Worm (Caenorhabditis elegans) whole organism, late embryonic: ENCODE data around the gene K09G1.2.

Experiments used
- F13H6.1 ChIP-seq: sonication (generic microtip); optimal IDR thresholded peaks from 2 replicates; lab custom pipeline; 2016; ENCODE audit warnings: missing genetic modification characterization, missing compliant biosample characterization
- K02D7.2 ChIP-seq: sonication (generic microtip); optimal IDR thresholded peaks from 2 replicates; lab custom pipeline; 2017; ENCODE audit warnings: mild to moderate bottlenecking, missing genetic modification characterization, missing compliant biosample characterization
- K09A11.1 ChIP-seq: sonication (generic microtip); optimal IDR thresholded peaks from 2 replicates; lab custom pipeline; 2017; ENCODE audit warnings: antibody characterized with exemption, mild to moderate bottlenecking, missing genetic modification characterization, missing compliant biosample characterization; ENCODE audit not compliant: insufficient read depth
- ama-1 ChIP-seq: fragments of 150-350 bp; optimal IDR thresholded peaks from 2 replicates; lab custom pipeline; 2014
- ceh-14 ChIP-seq: sonication (generic microtip); optimal IDR thresholded peaks from 2 replicates; lab custom pipeline; 2016; ENCODE audit warnings: missing genotype, missing genetic modification characterization, missing compliant biosample characterization
- ceh-18 ChIP-seq: sonication (generic microtip); optimal IDR thresholded peaks from 2 replicates; lab custom pipeline; 2016; ENCODE audit warnings: missing genetic modification characterization, missing compliant biosample characterization
- ceh-2 ChIP-seq: sonication (generic microtip); optimal IDR thresholded peaks from 2 replicates; lab custom pipeline; 2016; ENCODE audit warnings: missing genotype, missing genetic modification characterization, missing compliant biosample characterization
- ceh-22 ChIP-seq: sonication (generic microtip); optimal IDR thresholded peaks from 2 replicates; lab custom pipeline; 2017; ENCODE audit warnings: missing biosample characterization, missing genetic modification characterization
- ceh-24 ChIP-seq: sonication (generic microtip); optimal IDR thresholded peaks from 2 replicates; lab custom pipeline; 2016; ENCODE audit warnings: mild to moderate bottlenecking, missing genetic modification characterization, missing compliant biosample characterization
- ceh-31 ChIP-seq: sonication (generic microtip); optimal IDR thresholded peaks from 2 replicates; lab custom pipeline; 2016; ENCODE audit warnings: missing genetic modification characterization, missing compliant biosample characterization
- ceh-34 ChIP-seq: sonication (generic microtip); optimal IDR thresholded peaks from 2 replicates; lab custom pipeline; 2016; ENCODE audit warnings: mild to moderate bottlenecking, missing genetic modification characterization, missing compliant biosample characterization
- ceh-48 ChIP-seq: sonication (generic microtip); optimal IDR thresholded peaks from 2 replicates; lab custom pipeline; 2016; ENCODE audit warnings: missing genetic modification characterization, inconsistent platforms, missing compliant biosample characterization
- che-1 ChIP-seq: sonication (generic microtip); optimal IDR thresholded peaks from 2 replicates; lab custom pipeline; 2016; ENCODE audit warnings: mild to moderate bottlenecking, missing genetic modification characterization, missing compliant biosample characterization
- dmd-4 ChIP-seq: sonication (generic microtip); optimal IDR thresholded peaks from 2 replicates; lab custom pipeline; 2016; ENCODE audit warnings: borderline replicate concordance, missing genetic modification characterization, missing compliant biosample characterization
- dve-1 ChIP-seq: sonication (generic microtip); optimal IDR thresholded peaks from 2 replicates; lab custom pipeline; 2017; ENCODE audit warnings: antibody characterized with exemption, mild to moderate bottlenecking, missing genetic modification characterization, missing compliant biosample characterization
- elt-2 ChIP-seq: sonication (generic microtip); optimal IDR thresholded peaks from 2 replicates; lab custom pipeline; 2016; ENCODE audit warnings: missing genetic modification reagents, missing genetic modification characterization, missing compliant biosample characterization
- ets-4 ChIP-seq: sonication (generic microtip); optimal IDR thresholded peaks from 2 replicates; lab custom pipeline; 2016; ENCODE audit warnings: missing genetic modification characterization, missing compliant biosample characterization
- eyg-1 ChIP-seq: sonication (generic microtip); optimal IDR thresholded peaks from 2 replicates; lab custom pipeline; 2016; ENCODE audit warnings: missing genotype, missing genetic modification characterization, missing compliant biosample characterization
- fkh-6 ChIP-seq: sonication (generic microtip); optimal IDR thresholded peaks from 2 replicates; lab custom pipeline; 2016; ENCODE audit warnings: missing genetic modification characterization, missing compliant biosample characterization
- gmeb-2 ChIP-seq: sonication (generic microtip); optimal IDR thresholded peaks from 2 replicates; lab custom pipeline; 2016; ENCODE audit warnings: missing genetic modification characterization, inconsistent platforms, missing compliant biosample characterization
- hlh-13 ChIP-seq: fragments of 200-800 bp; sonication (Bioruptor generic); optimal IDR thresholded peaks from 2 replicates; lab custom pipeline; 2018; ENCODE audit warnings: mild to moderate bottlenecking, missing genetic modification characterization, missing compliant biosample characterization
- hlh-15 ChIP-seq: sonication (generic microtip); optimal IDR thresholded peaks from 2 replicates; lab custom pipeline; 2016; ENCODE audit warnings: missing genetic modification characterization, missing compliant biosample characterization
- hlh-8 ChIP-seq: sonication (generic microtip); optimal IDR thresholded peaks from 2 replicates; lab custom pipeline; 2016; ENCODE audit warnings: missing genotype, missing genetic modification characterization, missing compliant biosample characterization
- nfya-1 ChIP-seq: sonication (generic microtip); optimal IDR thresholded peaks from 2 replicates; lab custom pipeline; 2017; ENCODE audit warnings: missing genetic modification characterization, mild to moderate bottlenecking, missing compliant biosample characterization, antibody characterized with exemption, moderate library complexity
- nhr-11 ChIP-seq: fragments of 150-350 bp; optimal IDR thresholded peaks from 2 replicates; lab custom pipeline; 2014; ENCODE audit warnings: missing biosample characterization, missing genetic modification characterization
- pag-3 ChIP-seq: sonication (generic microtip); optimal IDR thresholded peaks from 2 replicates; lab custom pipeline; 2016; ENCODE audit warnings: missing compliant biosample characterization, missing genetic modification characterization, borderline replicate concordance
- pat-9 ChIP-seq: fragments of 200-800 bp; sonication (Bioruptor generic); optimal IDR thresholded peaks from 2 replicates; lab custom pipeline; 2018; ENCODE audit warnings: mild to moderate bottlenecking, missing genetic modification characterization, moderate library complexity, missing compliant biosample characterization
- pax-1 ChIP-seq: fragments of 150-350 bp; optimal IDR thresholded peaks from 2 replicates; lab custom pipeline; 2014; ENCODE audit warnings: missing biosample characterization, missing genetic modification characterization
- pha-2 ChIP-seq: sonication (generic microtip); optimal IDR thresholded peaks from 2 replicates; lab custom pipeline; 2017; ENCODE audit warnings: mild to moderate bottlenecking, missing genetic modification characterization, missing compliant biosample characterization
- pha-4 ChIP-seq: fragments of 150-350 bp; optimal IDR thresholded peaks from 2 replicates; lab custom pipeline; 2018; ENCODE audit warnings: missing biosample characterization, missing genetic modification reagents, missing genetic modification characterization
- ref-2 ChIP-seq: sonication (generic microtip); optimal IDR thresholded peaks from 2 replicates; lab custom pipeline; 2016; ENCODE audit warnings: missing genetic modification characterization, missing compliant biosample characterization
- rnt-1 ChIP-seq: sonication (generic microtip); optimal IDR thresholded peaks from 2 replicates; lab custom pipeline; 2016; ENCODE audit warnings: missing genetic modification characterization, missing compliant biosample characterization
- sox-4 ChIP-seq: sonication (generic microtip); optimal IDR thresholded peaks from 2 replicates; lab custom pipeline; 2017; ENCODE audit warnings: mild to moderate bottlenecking, missing genetic modification characterization, inconsistent platforms, missing compliant biosample characterization
- tbx-2 ChIP-seq: sonication (generic microtip); optimal IDR thresholded peaks from 2 replicates; lab custom pipeline; 2016; ENCODE audit warnings: missing genetic modification characterization, missing compliant biosample characterization
- unc-3 ChIP-seq, 2 experiments: fragments of 200-800 bp in 1 of 2; sonication (Bioruptor generic) in 1 of 2; sonication (generic microtip) in 1 of 2; conservative IDR thresholded peaks in 1 of 2; optimal IDR thresholded peaks in 1 of 2; 2 replicates each; pipeline versions ENCODE4 v1.3.6 to Lab custom; 2016 to 2022; ENCODE audit warnings: missing compliant biosample characterization in 2 of 2, missing genetic modification characterization in 2 of 2, missing genetic modification reagents in 1 of 2
- unc-42 ChIP-seq: sonication (generic microtip); optimal IDR thresholded peaks from 2 replicates; lab custom pipeline; 2016; ENCODE audit warnings: missing genotype, missing genetic modification characterization, missing compliant biosample characterization
- unc-55 ChIP-seq: sonication (generic microtip); optimal IDR thresholded peaks from 2 replicates; lab custom pipeline; 2017; ENCODE audit warnings: missing biosample characterization, missing genetic modification reagents, missing genetic modification characterization
- unc-86 ChIP-seq: sonication (generic microtip); optimal IDR thresholded peaks from 2 replicates; lab custom pipeline; 2016; ENCODE audit warnings: missing genetic modification characterization, missing compliant biosample characterization

The K09G1.2 gene

DNA sequence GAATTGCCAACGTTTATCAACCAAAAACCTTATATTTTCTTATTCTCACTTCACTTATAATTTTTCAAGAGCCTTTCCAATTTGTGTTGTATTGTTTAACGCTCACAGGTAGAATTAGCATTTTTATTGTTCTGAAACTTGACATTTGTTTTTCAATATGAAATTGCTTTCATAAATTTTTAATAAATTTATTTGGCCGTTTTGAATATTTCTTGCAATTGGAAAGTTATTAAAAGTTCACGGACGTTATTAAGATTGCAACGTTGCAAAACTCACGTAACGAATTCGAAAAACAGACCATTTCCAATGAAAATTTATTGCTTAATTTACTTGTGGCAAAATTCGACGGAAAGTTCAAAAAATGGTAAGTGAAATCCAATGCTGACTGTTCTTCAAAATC lies at the start of gene K09G1.2:
TSS of gene K09G1.2 (plus strand) at position 301 of the 400 bp plus-strand sequence.
- TF ChIP-seq ama-1 (lab: Kevin White, UChicago) (no peak), dmd-4 (tag; lab: Kevin White, UChicago) (no peak), pax-1 (tag; lab: Kevin White, UChicago) (no peak), che-1 (tag; lab: Kevin White, UChicago) (no peak), pag-3 (tag; lab: Kevin White, UChicago) (no peak), ceh-48 (no peak), ceh-18 (tag; lab: Kevin White, UChicago) (no peak)

DNA sequence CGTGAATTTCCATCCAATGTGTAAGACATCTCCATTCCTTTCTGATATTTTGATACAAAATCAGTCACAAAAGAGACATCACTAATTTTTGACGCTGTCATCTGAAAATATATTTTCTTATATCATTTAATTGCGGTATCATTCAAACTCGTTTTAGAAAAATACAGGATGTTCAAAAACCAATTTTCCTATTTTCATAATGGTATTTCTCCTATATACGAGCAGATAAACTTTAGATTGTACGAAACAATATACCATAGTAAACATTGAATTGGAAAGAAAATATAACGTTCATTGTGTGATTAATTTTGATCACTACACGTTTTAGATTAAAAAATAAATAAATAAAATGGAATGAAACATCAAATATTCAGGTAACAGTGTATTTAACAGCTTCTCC lies 48.9 kb upstream of the K09G1.2 start, which contains the start of gene C50F4.16:
TSS of gene C50F4.16 (minus strand) at position 101 of the 400 bp plus-strand sequence.
- TF ChIP-seq nhr-11 (tag; lab: Kevin White, UChicago), result no peak
- TF ChIP-seq pag-3 (tag; lab: Kevin White, UChicago), result no peak
- no peak for TF ChIP-seq fkh-6 (tag; lab: Kevin White, UChicago)
- TF ChIP-seq hlh-13 (GFP tag; lab: Kevin White, UChicago), result no peak
- TF ChIP-seq unc-55 (GFP tag; lab: Kevin White, UChicago), result no peak
- no peak for TF ChIP-seq gmeb-2 (tag; lab: Kevin White, UChicago)
- TF ChIP-seq hlh-15, result no peak
- no peak for TF ChIP-seq ceh-22 (tag; lab: Kevin White, UChicago)
- TF ChIP-seq rnt-1, result no peak
- no peak for TF ChIP-seq elt-2
- no peak for TF ChIP-seq pha-4 (tag; lab: Kevin White, UChicago)
- TF ChIP-seq ceh-24 (tag; lab: Kevin White, UChicago), result no peak
- no peak for TF ChIP-seq eyg-1 (tag; lab: Kevin White, UChicago)
- TF ChIP-seq ceh-48, result no peak
- TF ChIP-seq F13H6.1, result no peak
- no peak for TF ChIP-seq hlh-8 (tag; lab: Kevin White, UChicago)
- TF ChIP-seq nfya-1 (tag; lab: Kevin White, UChicago), result no peak
- TF ChIP-seq tbx-2 (tag; lab: Kevin White, UChicago), result no peak
- TF ChIP-seq ets-4 (tag; lab: Kevin White, UChicago), result no peak

DNA sequence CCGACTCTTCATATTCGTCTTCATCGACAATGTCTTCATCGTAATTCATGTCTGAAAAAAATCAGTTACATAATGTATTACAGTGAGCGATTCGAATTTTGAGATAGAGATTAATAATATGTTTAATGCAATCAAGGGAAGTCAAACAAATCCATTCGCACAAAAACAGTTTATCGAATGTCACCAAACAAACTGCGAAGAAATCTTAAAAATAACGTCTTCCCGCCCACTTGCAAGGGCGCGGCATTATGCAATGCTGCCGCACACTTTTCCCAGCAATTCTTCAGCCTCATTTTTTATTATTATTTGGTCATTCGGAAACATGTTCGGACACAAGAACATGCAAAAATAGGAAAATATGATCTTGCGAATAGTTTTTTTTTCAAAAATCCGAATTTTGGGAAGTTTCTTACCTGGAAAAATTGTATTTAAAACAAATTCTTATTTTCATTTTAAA lies 46.2 kb upstream of the K09G1.2 start, which contains the start of gene mdf-1:
TSS of gene mdf-1 (minus strand) at position 51 of the 457 bp plus-strand sequence.
- peak; percentile 50 for TF ChIP-seq elt-2
- peak; percentile 16 for TF ChIP-seq K02D7.2 (tag; lab: Kevin White, UChicago)
- TF ChIP-seq ceh-31 (tag; lab: Kevin White, UChicago), result peak; percentile 42
- peak; percentile 21 for TF ChIP-seq pax-1 (tag; lab: Kevin White, UChicago)
- peak; percentile 50 for TF ChIP-seq ceh-14 (tag; lab: Kevin White, UChicago)
- TF ChIP-seq unc-3 (GFP tag; conservative IDR thresholded peaks at IDR 0.05; lab: Robert Waterston, UW), result 0 out of 2 replicates have a peak, but pooled peaks have one; percentile 6
- TF ChIP-seq unc-3 (tag; optimal IDR thresholded peaks at IDR 0.05; lab: Kevin White, UChicago), result no peak
- peak; percentile 14 for TF ChIP-seq ceh-34 (tag; lab: Kevin White, UChicago)
- TF ChIP-seq sox-4 (tag; lab: Kevin White, UChicago), result peak; percentile 22
- peak; percentile 69 for TF ChIP-seq nfya-1 (tag; lab: Kevin White, UChicago)
- peak; percentile 62 for TF ChIP-seq K09A11.1
- TF ChIP-seq pat-9 (tag; lab: Kevin White, UChicago), result peak; percentile 31
- TF ChIP-seq ceh-2 (tag; lab: Kevin White, UChicago), result peak; percentile 6
- TF ChIP-seq dve-1 (tag; lab: Kevin White, UChicago), result no peak
- no peak for TF ChIP-seq ceh-22 (tag; lab: Kevin White, UChicago)
- peak; percentile 7 for TF ChIP-seq ref-2 (tag; lab: Kevin White, UChicago)
- TF ChIP-seq unc-86 (tag; lab: Kevin White, UChicago), result peak; percentile 25
- no peak for TF ChIP-seq ceh-48
- TF ChIP-seq nhr-11 (tag; lab: Kevin White, UChicago), result no peak
- TF ChIP-seq ceh-18 (tag; lab: Kevin White, UChicago), result peak; percentile 31
- TF ChIP-seq tbx-2 (tag; lab: Kevin White, UChicago), result peak; percentile 73
- TF ChIP-seq unc-42, result peak; percentile 25
- TF ChIP-seq pha-2 (tag; lab: Kevin White, UChicago), result no peak
- peak; percentile 2 for TF ChIP-seq che-1 (tag; lab: Kevin White, UChicago)
- TF ChIP-seq pag-3 (tag; lab: Kevin White, UChicago), result no peak
